Fruit fly (Drosophila melanogaster) S2 (cell line): ENCODE data around the gene CG31816.

ENCODE experiments used
- CG8478 ChIP-seq: fragments of >200 bp; optimal IDR thresholded peaks from 2 replicates; lab custom pipeline; 2018
- CTCF ChIP-seq, 2 experiments: fragments of >200 bp; optimal IDR thresholded peaks; 2 replicates each; lab custom pipeline; 2018

dm6 chr2L:16507197-16507596 lies 35.1 kb upstream of the CG31816 start:
- TF ChIP-seq CG8478 (no peak), CTCF (optimal IDR thresholded peaks at IDR 0.05; lab: Kevin White, UChicago) (no peak)
